Worm (Caenorhabditis elegans) whole organism, L3 larva: ENCODE measurements around the gene col-12.

Experiments
- R02D3.7 ChIP-seq: fragments of 150-350 bp; optimal IDR thresholded peaks from 2 replicates; lab custom pipeline; 2014; ENCODE audit warnings: missing biosample characterization, missing genetic modification characterization
- ZK546.5 ChIP-seq: sonication (generic microtip); optimal IDR thresholded peaks from 2 replicates; lab custom pipeline; 2017; ENCODE audit warnings: missing biosample characterization, missing genetic modification characterization
- aly-2 ChIP-seq: fragments of 150-350 bp; optimal IDR thresholded peaks from 2 replicates; lab custom pipeline; 2014; ENCODE audit warnings: missing biosample characterization, missing genetic modification characterization
- ama-1 ChIP-seq: fragments of 150-350 bp; optimal IDR thresholded peaks from 2 replicates; lab custom pipeline; 2018
- ceh-16 ChIP-seq: sonication (generic microtip); optimal IDR thresholded peaks from 2 replicates; lab custom pipeline; 2017; ENCODE audit warnings: missing biosample characterization, missing genetic modification characterization
- egl-5 ChIP-seq: fragments of 150-350 bp; optimal IDR thresholded peaks from 2 replicates; lab custom pipeline; 2017; ENCODE audit warnings: missing biosample characterization, missing genetic modification reagents, missing genetic modification characterization, inconsistent platforms
- elt-1 ChIP-seq: fragments of 150-350 bp; optimal IDR thresholded peaks from 2 replicates; lab custom pipeline; 2014; ENCODE audit warnings: missing biosample characterization, missing genetic modification characterization
- elt-2 ChIP-seq: sonication (generic microtip); optimal IDR thresholded peaks from 2 replicates; lab custom pipeline; 2016; ENCODE audit warnings: missing genetic modification reagents, mild to moderate bottlenecking, missing genetic modification characterization, missing compliant biosample characterization
- elt-3 ChIP-seq, 3 experiments: fragments of 150-350 bp in 1 of 3; sonication (generic microtip) in 2 of 3; optimal IDR thresholded peaks; 2 replicates in 2 of 3; 4 replicates in 1 of 3; lab custom pipeline; 2014 to 2017; ENCODE audit warnings: missing biosample characterization in 3 of 3, missing genetic modification characterization in 3 of 3
- fkh-10 ChIP-seq: sonication (generic microtip); optimal IDR thresholded peaks from 2 replicates; lab custom pipeline; 2017; ENCODE audit warnings: missing biosample characterization, missing genetic modification reagents, missing genetic modification characterization
- fkh-2 ChIP-seq: fragments of 150-350 bp; optimal IDR thresholded peaks from 2 replicates; lab custom pipeline; 2014; ENCODE audit warnings: missing biosample characterization, missing genetic modification reagents, missing genetic modification characterization
- hmg-11 ChIP-seq: sonication (generic microtip); optimal IDR thresholded peaks from 2 replicates; lab custom pipeline; 2016; ENCODE audit warnings: missing genetic modification characterization, missing compliant biosample characterization
- jun-1 ChIP-seq: fragments of 150-350 bp; optimal IDR thresholded peaks from 2 replicates; lab custom pipeline; 2014; ENCODE audit warnings: missing biosample characterization, missing genetic modification reagents, missing genetic modification characterization
- lin-15B ChIP-seq: fragments of 150-350 bp; optimal IDR thresholded peaks from 2 replicates; lab custom pipeline; 2014; ENCODE audit warnings: missing biosample characterization, missing genetic modification characterization
- lsy-12 ChIP-seq: sonication (generic microtip); optimal IDR thresholded peaks from 2 replicates; lab custom pipeline; 2016; ENCODE audit warnings: mild to moderate bottlenecking, missing genetic modification characterization, missing compliant biosample characterization
- mml-1 ChIP-seq: fragments of 150-350 bp; sonication (generic microtip); optimal IDR thresholded peaks from 3 replicates; lab custom pipeline; 2014; ENCODE audit warnings: missing biosample characterization, missing genetic modification characterization
- nfya-1 ChIP-seq: sonication (generic microtip); optimal IDR thresholded peaks from 2 replicates; lab custom pipeline; 2017; ENCODE audit warnings: missing genetic modification characterization, mild to moderate bottlenecking, missing compliant biosample characterization, antibody characterized with exemption, moderate library complexity; ENCODE audit not compliant: insufficient read depth
- nhr-12 ChIP-seq: fragments of 150-350 bp; optimal IDR thresholded peaks from 2 replicates; lab custom pipeline; 2014; ENCODE audit warnings: missing biosample characterization, missing genetic modification characterization
- nhr-23 ChIP-seq: fragments of 150-350 bp; optimal IDR thresholded peaks from 2 replicates; lab custom pipeline; 2014; ENCODE audit warnings: missing biosample characterization, missing genetic modification reagents, missing genetic modification characterization
- nhr-25 ChIP-seq: sonication (generic microtip); optimal IDR thresholded peaks from 2 replicates; lab custom pipeline; 2017; ENCODE audit warnings: missing biosample characterization, missing genetic modification characterization
- nhr-28 ChIP-seq: fragments of 150-350 bp; optimal IDR thresholded peaks from 2 replicates; lab custom pipeline; 2014; ENCODE audit warnings: missing biosample characterization, missing genetic modification characterization
- nhr-67 ChIP-seq: fragments of 150-350 bp; optimal IDR thresholded peaks from 2 replicates; lab custom pipeline; 2014; ENCODE audit warnings: missing biosample characterization, missing genetic modification characterization
- nhr-77 ChIP-seq: fragments of 150-350 bp; optimal IDR thresholded peaks from 2 replicates; lab custom pipeline; 2014; ENCODE audit warnings: missing biosample characterization, missing genetic modification characterization
- pha-4 ChIP-seq: fragments of 150-350 bp; optimal IDR thresholded peaks from 2 replicates; lab custom pipeline; 2014; ENCODE audit warnings: missing biosample characterization, missing genetic modification reagents, missing genetic modification characterization
- pqm-1 ChIP-seq: fragments of 150-350 bp; optimal IDR thresholded peaks from 2 replicates; lab custom pipeline; 2017; ENCODE audit warnings: missing biosample characterization, missing genetic modification characterization, inconsistent platforms
- sea-2 ChIP-seq: fragments of 150-350 bp; sonication (generic microtip); optimal IDR thresholded peaks from 4 replicates; lab custom pipeline; 2014; ENCODE audit warnings: missing biosample characterization, missing genetic modification reagents, missing genetic modification characterization
- snpc-4 ChIP-seq: fragments of 150-350 bp; optimal IDR thresholded peaks from 2 replicates; lab custom pipeline; 2014; ENCODE audit warnings: missing biosample characterization, missing genetic modification characterization
- unc-39 ChIP-seq: sonication (generic microtip); optimal IDR thresholded peaks from 4 replicates; lab custom pipeline; 2017; ENCODE audit warnings: missing biosample characterization, missing genetic modification characterization
- unc-62 ChIP-seq: fragments of 150-350 bp; sonication (generic microtip); optimal IDR thresholded peaks from 4 replicates; lab custom pipeline; 2014; ENCODE audit warnings: missing biosample characterization, missing genetic modification reagents, missing genetic modification characterization
- ztf-11 ChIP-seq: fragments of 150-350 bp; optimal IDR thresholded peaks from 2 replicates; lab custom pipeline; 2014; ENCODE audit warnings: missing biosample characterization, missing genetic modification characterization

The col-12 gene

ce11 chrV:10440723-10441122 lies 15.7 kb upstream of the col-12 start, which contains the start of gene snf-10:
TSS of gene snf-10 (minus strand) at chrV:10440823.
- TF ChIP-seq mml-1 (no peak), unc-62 (GFP tag; lab: Kevin White, UChicago) (no peak)

- TF ChIP-seq ama-1, result no peak
- no peak for TF ChIP-seq fkh-10 (GFP tag; lab: Kevin White, UChicago)
- TF ChIP-seq lsy-12, result no peak
- no peak for TF ChIP-seq nhr-77
- TF ChIP-seq elt-3 (tag; optimal IDR thresholded peaks at IDR 0.05; lab: Kevin White, UChicago), result no peak
- no peak for TF ChIP-seq lin-15B (tag; lab: Kevin White, UChicago)
- TF ChIP-seq egl-5, result no peak
- TF ChIP-seq, all 47 proteins: peak for 0
Measured at ce11 chrV:10436612-10437011, 11.6 kb upstream of the col-12 start, which contains the start of gene set-22. TSS of gene set-22 (plus strand) at chrV:10436912.

ce11 chrV:10435198-10435597 lies 10.2 kb upstream of the col-12 start:
- TF ChIP-seq elt-3 (tag; optimal IDR thresholded peaks at IDR 0.05; lab: Kevin White, UChicago) (no peak), aly-2 (tag; lab: Kevin White, UChicago) (no peak), elt-2 (peak; percentile 57), unc-39 (tag; lab: Kevin White, UChicago) (no peak), pqm-1 (tag; lab: Kevin White, UChicago) (peak; percentile 50)
- TF ChIP-seq, all 47 proteins: peak for 2

- TF ChIP-seq pqm-1 (tag; lab: Kevin White, UChicago) (peak; percentile 23), elt-2 (peak; percentile 76), ztf-11 (tag; lab: Kevin White, UChicago) (no peak)
Measured at ce11 chrV:10433721-10434120, 8.7 kb upstream of the col-12 start, which contains the start of gene Y32F6A.4. TSS of gene Y32F6A.4 (minus strand) at chrV:10434067.

- TF ChIP-seq elt-2 (peak; percentile 96), jun-1 (tag; lab: Kevin White, UChicago) (peak; percentile 54), lsy-12 (no peak), pqm-1 (tag; lab: Kevin White, UChicago) (peak; percentile 79), nhr-77 (no peak), ztf-11 (tag; lab: Kevin White, UChicago) (no peak), aly-2 (tag; lab: Kevin White, UChicago) (no peak), pha-4 (tag; lab: Kevin White, UChicago) (peak; percentile 53)
Measured at ce11 chrV:10432607-10433006, 7.6 kb upstream of the col-12 start.

- TF ChIP-seq fkh-2 (no peak), ceh-16 (no peak)
Measured at ce11 chrV:10428608-10429007, 3.6 kb upstream of the col-12 start, which contains the start of gene tag-314. TSS of gene tag-314 (minus strand) at chrV:10428708.

- TF ChIP-seq hmg-11 (tag; lab: Kevin White, UChicago) (no peak), nhr-23 (no peak), lsy-12 (no peak), ztf-11 (tag; lab: Kevin White, UChicago) (no peak), elt-1 (tag; lab: Kevin White, UChicago) (no peak), nhr-12 (tag; lab: Kevin White, UChicago) (no peak), sea-2 (GFP tag; lab: Kevin White, UChicago) (no peak), R02D3.7 (tag; lab: Kevin White, UChicago) (no peak), pha-4 (tag; lab: Kevin White, UChicago) (no peak), ZK546.5 (tag; lab: Kevin White, UChicago) (no peak), nhr-25 (tag; lab: Kevin White, UChicago) (no peak), ceh-16 (no peak), nhr-67 (tag; lab: Kevin White, UChicago) (no peak), fkh-2 (no peak), nfya-1 (no peak), snpc-4 (tag; lab: Kevin White, UChicago) (no peak), pqm-1 (tag; lab: Kevin White, UChicago) (no peak), nhr-28 (tag; lab: Kevin White, UChicago) (no peak)
Measured at ce11 chrV:10426253-10426652, 1.3 kb upstream of the col-12 start, which contains the start of gene apc-10. TSS of gene apc-10 (minus strand) at chrV:10426353.
